Worm (Caenorhabditis elegans) whole organism, L4/young adult: ENCODE measurements around the gene Y1A5A.1.

Experiments used
- W03F9.2 ChIP-seq: fragments of 150-350 bp; optimal IDR thresholded peaks from 2 replicates; lab custom pipeline; 2014; ENCODE audit warnings: missing biosample characterization, missing genetic modification characterization
- him-1 ChIP-seq: sonication (generic microtip); optimal IDR thresholded peaks from 2 replicates; lab custom pipeline; 2016; ENCODE audit warnings: missing genotype, missing genetic modification reagents, missing genetic modification characterization, missing compliant biosample characterization

DNA sequence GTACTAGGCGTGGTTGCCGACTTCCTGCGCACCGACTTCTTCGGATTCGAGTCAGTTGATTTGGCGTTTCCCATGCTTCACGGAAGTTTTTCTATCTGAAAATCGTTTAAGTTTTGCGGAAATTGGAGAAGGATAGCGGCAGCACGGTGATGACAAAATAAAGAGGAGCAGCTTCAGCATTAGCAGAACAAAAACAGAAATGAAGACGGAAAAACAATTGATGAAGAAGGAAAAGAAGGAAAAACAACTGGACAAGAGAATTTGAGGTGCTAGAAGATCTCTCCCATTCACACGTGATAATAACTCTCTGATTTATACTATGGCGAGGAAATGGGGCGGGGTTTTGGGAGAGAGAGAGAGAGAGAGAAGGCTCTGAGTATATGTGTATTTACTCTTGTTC lies 5.6 kb upstream of the Y1A5A.1 start, which contains the start of gene glb-11:
- TF ChIP-seq him-1 (tag; lab: Kevin White, UChicago), result no peak
- TF ChIP-seq W03F9.2, result no peak
